Worm (Caenorhabditis elegans) whole organism, L1 larva: ENCODE data around the gene C08F8.6.
"Not testable (repeated sequence)": the region's sequence is repeated elsewhere in the genome, so short reads cannot be mapped to it uniquely, and the experiment has no call there.

Source experiments
- elt-3 ChIP-seq, 6 experiments: fragments of 150-350 bp in 1 of 6; sonication (generic microtip); optimal IDR thresholded peaks; 2 replicates each; lab custom pipeline; 2017 to 2018; ENCODE audit warnings: missing biosample characterization in 6 of 6, missing genetic modification characterization in 6 of 6, inconsistent platforms in 1 of 6
- nhr-11 ChIP-seq: fragments of 150-350 bp; optimal IDR thresholded peaks from 2 replicates; lab custom pipeline; 2014; ENCODE audit warnings: missing biosample characterization, missing genetic modification characterization
- nhr-77 ChIP-seq: fragments of 150-350 bp; optimal IDR thresholded peaks from 2 replicates; lab custom pipeline; 2014; ENCODE audit warnings: missing biosample characterization, missing genetic modification characterization
- xbp-1 ChIP-seq: sonication (generic microtip); optimal IDR thresholded peaks from 2 replicates; lab custom pipeline; 2016; ENCODE audit warnings: missing genetic modification characterization, missing compliant biosample characterization
- ztf-11 ChIP-seq, 2 experiments: sonication (generic microtip); optimal IDR thresholded peaks; 2 replicates each; lab custom pipeline; 2016 to 2017; ENCODE audit warnings: missing genetic modification characterization in 2 of 2, missing biosample characterization in 1 of 2, missing compliant biosample characterization in 1 of 2

DNA sequence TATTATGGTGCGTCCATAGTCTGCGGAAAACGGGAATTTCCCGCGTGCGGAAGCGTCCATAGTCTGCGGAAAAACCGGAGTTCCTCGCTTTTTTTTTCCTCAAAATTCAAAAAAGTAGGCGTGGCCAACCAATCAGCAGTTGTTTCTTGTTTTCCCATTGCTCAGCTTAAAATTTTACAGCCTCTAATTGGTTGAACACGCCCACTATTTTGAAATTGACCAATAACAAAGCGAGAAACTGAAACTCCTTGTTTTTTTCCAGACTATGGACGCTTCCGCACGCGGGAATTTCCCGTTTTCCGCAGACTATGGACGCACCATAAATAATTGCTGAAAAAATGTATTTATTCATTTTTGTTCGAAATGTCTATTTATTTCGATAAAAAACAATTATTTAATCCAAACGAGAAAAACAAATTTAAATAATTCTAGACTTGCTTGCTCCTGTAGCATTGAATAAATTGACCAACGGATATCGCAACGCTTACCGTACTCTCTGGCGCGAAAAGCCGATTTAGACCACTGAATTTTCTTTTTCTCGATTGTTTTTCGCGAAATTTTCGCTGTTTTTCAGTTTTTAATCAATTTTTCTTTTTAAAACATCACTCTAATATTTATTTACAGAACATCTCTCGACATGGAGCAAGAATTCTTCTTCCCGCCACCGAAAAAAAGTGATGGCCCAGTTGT is 10.2 kb downstream of the C08F8.6 start, which contains the start of gene C08F8.3:
- TF ChIP-seq ztf-11 (tag; optimal IDR thresholded peaks at IDR 0.05; lab: Kevin White, UChicago); nhr-77 (tag; lab: Kevin White, UChicago); nhr-11 (tag; lab: Kevin White, UChicago); xbp-1 (tag; lab: Kevin White, UChicago); elt-3 (tag; optimal IDR thresholded peaks at IDR 0.05; lab: Kevin White, UChicago): not testable (repeated sequence)
